Fruit fly (Drosophila melanogaster) whole organism, embryonic: ENCODE measurements around the gene dbo.
A peak's percentile ranks its signal among the peaks of the same experiment; 100 is the strongest.

Experiments used
- ATbp ChIP-seq: fragments of 200-800 bp; sonication (Bioruptor generic); optimal IDR thresholded peaks from 2 replicates; lab custom pipeline; 2017; ENCODE audit warnings: missing biosample characterization, mild to moderate bottlenecking, missing genetic modification characterization, missing genetic modification reagents
- BtbVII ChIP-seq: fragments of 200-800 bp; sonication (Bioruptor generic); optimal IDR thresholded peaks from 3 replicates; lab custom pipeline; 2017; ENCODE audit warnings: missing biosample characterization, mild to moderate bottlenecking, missing genetic modification characterization
- C15 ChIP-seq: fragments of 200-800 bp; sonication (Bioruptor generic); IDR thresholded peaks from 3 replicates; pipeline ENCODE4 v1.3.6; 2022; ENCODE audit warnings: missing biosample characterization, missing genetic modification characterization
- CG10209 ChIP-seq: fragments of 200-800 bp; sonication (Bioruptor generic); optimal IDR thresholded peaks from 3 replicates; lab custom pipeline; 2017; ENCODE audit warnings: missing biosample characterization, mild to moderate bottlenecking, missing genetic modification characterization, missing genetic modification reagents
- CG12769 ChIP-seq: fragments of 200-800 bp; sonication (Bioruptor generic); optimal IDR thresholded peaks from 2 replicates; lab custom pipeline; 2019; ENCODE audit warnings: missing biosample characterization, mild to moderate bottlenecking, missing genetic modification characterization, moderate library complexity
- CG15073 ChIP-seq: fragments of 200-800 bp; sonication (Bioruptor generic); optimal IDR thresholded peaks from 2 replicates; lab custom pipeline; 2016; ENCODE audit warnings: missing biosample characterization, missing genetic modification characterization
- CG18476 ChIP-seq: fragments of 200-800 bp; sonication (Bioruptor generic); optimal IDR thresholded peaks from 2 replicates; lab custom pipeline; 2016; ENCODE audit warnings: missing biosample characterization, mild to moderate bottlenecking, missing genetic modification characterization
- CG2120 ChIP-seq: fragments of 200-800 bp; sonication (Bioruptor generic); optimal IDR thresholded peaks from 3 replicates; lab custom pipeline; 2016; ENCODE audit warnings: missing biosample characterization, missing genetic modification characterization
- CG30020 ChIP-seq: fragments of 200-800 bp; optimal IDR thresholded peaks from 2 replicates; lab custom pipeline; 2019; ENCODE audit warnings: missing biosample characterization, mild to moderate bottlenecking, missing genetic modification characterization, moderate library complexity
- CG3065 ChIP-seq: fragments of 200-800 bp; sonication (Bioruptor generic); optimal IDR thresholded peaks from 2 replicates; lab custom pipeline; 2016; ENCODE audit warnings: missing biosample characterization, missing genetic modification characterization
- CG4820 ChIP-seq: fragments of 200-800 bp; sonication (Bioruptor generic); optimal IDR thresholded peaks from 3 replicates; lab custom pipeline; 2016; ENCODE audit warnings: missing biosample characterization, missing genetic modification characterization
- CG7372 ChIP-seq: fragments of 200-800 bp; sonication (Bioruptor generic); IDR thresholded peaks from 2 replicates; pipeline ENCODE4 v1.3.6; 2022; ENCODE audit warnings: missing biosample characterization, missing genetic modification characterization
- CG8281 ChIP-seq: fragments of 200-800 bp; sonication (Bioruptor generic); optimal IDR thresholded peaks from 2 replicates; lab custom pipeline; 2018; ENCODE audit warnings: missing biosample characterization, mild to moderate bottlenecking, missing genetic modification characterization, moderate library complexity
- CG9817 ChIP-seq: fragments of 200-800 bp; sonication (Bioruptor generic); optimal IDR thresholded peaks from 2 replicates; lab custom pipeline; 2018; ENCODE audit warnings: missing biosample characterization, mild to moderate bottlenecking, missing genetic modification characterization, moderate library complexity
- CTCF ChIP-seq: fragments of 200-800 bp; sonication (Bioruptor generic); optimal IDR thresholded peaks from 2 replicates; lab custom pipeline; 2017; ENCODE audit warnings: missing biosample characterization, mild to moderate bottlenecking, missing genetic modification characterization, moderate library complexity
- CkIIα-i1 ChIP-seq: fragments of 200-800 bp; sonication (Bioruptor generic); IDR thresholded peaks from 2 replicates; pipeline ENCODE4 v1.3.6; 2022; ENCODE audit warnings: missing biosample characterization, missing genetic modification characterization
- D ChIP-seq, 2 experiments: fragments of 200-800 bp in 1 of 2; fragments of >200 bp in 1 of 2; sonication (Bioruptor generic) in 1 of 2; optimal IDR thresholded peaks; 2 replicates in 1 of 2; 3 replicates in 1 of 2; lab custom pipeline; 2017; ENCODE audit warnings: mild to moderate bottlenecking in 1 of 2, missing biosample characterization in 1 of 2, missing genetic modification characterization in 1 of 2, missing genetic modification reagents in 1 of 2
- D19B ChIP-seq: fragments of 200-800 bp; sonication (Bioruptor generic); optimal IDR thresholded peaks from 2 replicates; lab custom pipeline; 2017; ENCODE audit warnings: missing biosample characterization, mild to moderate bottlenecking, missing genetic modification characterization
- E2f2 ChIP-seq: fragments of 200-800 bp; sonication (Bioruptor generic); IDR thresholded peaks from 2 replicates; pipeline ENCODE4 v1.3.6; 2022; ENCODE audit warnings: missing biosample characterization, missing genetic modification characterization
- Ets65A ChIP-seq: fragments of 200-800 bp; sonication (Bioruptor generic); peaks from one replicate; lab custom pipeline; 2016; ENCODE audit warnings: missing biosample characterization, missing genetic modification characterization
- Fer2 ChIP-seq: fragments of 200-800 bp; sonication (Bioruptor generic); optimal IDR thresholded peaks from 2 replicates; lab custom pipeline; 2018; ENCODE audit warnings: missing biosample characterization, mild to moderate bottlenecking, missing genetic modification characterization, moderate library complexity
- H2.0 ChIP-seq: fragments of 200-800 bp; sonication (Bioruptor generic); IDR thresholded peaks from 2 replicates; pipeline ENCODE4 v1.3.6; 2022; ENCODE audit warnings: missing biosample characterization, missing genetic modification characterization
- Hmr ChIP-seq: fragments of 200-800 bp; sonication (Bioruptor generic); optimal IDR thresholded peaks from 3 replicates; lab custom pipeline; 2017; ENCODE audit warnings: mild to moderate bottlenecking, missing biosample characterization, missing genetic modification reagents, missing genetic modification characterization
- Med ChIP-seq: fragments of 200-800 bp; sonication (Bioruptor generic); peaks from one replicate; lab custom pipeline; 2016; ENCODE audit warnings: missing biosample characterization, missing genetic modification characterization, mild to moderate bottlenecking, inconsistent platforms, moderate library complexity
- Rfx ChIP-seq: fragments of 200-800 bp; sonication (Bioruptor generic); IDR thresholded peaks from 2 replicates; pipeline ENCODE4 v1.3.6; 2022; ENCODE audit warnings: missing biosample characterization, missing genetic modification characterization
- Vsx1 ChIP-seq: fragments of 200-800 bp; sonication (Bioruptor generic); optimal IDR thresholded peaks from 2 replicates; lab custom pipeline; 2017; ENCODE audit warnings: missing biosample characterization, mild to moderate bottlenecking, missing genetic modification characterization, missing genetic modification reagents
- ase ChIP-seq: fragments of 200-800 bp; sonication (Bioruptor generic); IDR thresholded peaks from 3 replicates; pipeline ENCODE4 v1.3.6; 2022; ENCODE audit warnings: missing biosample characterization, missing genetic modification characterization
- ash1 ChIP-seq: fragments of 200-800 bp; sonication (Bioruptor generic); optimal IDR thresholded peaks from 2 replicates; lab custom pipeline; 2018; ENCODE audit warnings: missing biosample characterization, mild to moderate bottlenecking, missing genetic modification characterization
- ato ChIP-seq: fragments of 200-800 bp; sonication (Bioruptor generic); IDR thresholded peaks from 2 replicates; pipeline ENCODE4 v1.3.6; 2022; ENCODE audit warnings: missing biosample characterization, missing genetic modification characterization; ENCODE audit not compliant: partially characterized antibody
- az2 ChIP-seq: fragments of 200-800 bp; sonication (Bioruptor generic); optimal IDR thresholded peaks from 3 replicates; lab custom pipeline; 2016; ENCODE audit warnings: missing biosample characterization, missing genetic modification characterization
- bigmax ChIP-seq: fragments of 200-800 bp; sonication (Bioruptor generic); optimal IDR thresholded peaks from 2 replicates; lab custom pipeline; 2018; ENCODE audit warnings: missing biosample characterization, mild to moderate bottlenecking, missing genetic modification characterization
- chm ChIP-seq: fragments of 200-800 bp; sonication (Bioruptor generic); IDR thresholded peaks from 2 replicates; pipeline ENCODE4 v1.3.6; 2022; ENCODE audit warnings: missing biosample characterization, missing genetic modification characterization
- crc ChIP-seq: fragments of 200-800 bp; sonication (Bioruptor generic); optimal IDR thresholded peaks from 2 replicates; lab custom pipeline; 2016; ENCODE audit warnings: missing biosample characterization, missing genetic modification characterization
- croc ChIP-seq: fragments of 200-800 bp; sonication (Bioruptor generic); conservative IDR thresholded peaks from 3 replicates; pipeline ENCODE4 v1.3.6; 2022; ENCODE audit warnings: missing biosample characterization, missing genetic modification characterization
- crp ChIP-seq, 2 experiments: fragments of 200-800 bp; sonication (Bioruptor generic); optimal IDR thresholded peaks; 2 replicates in 1 of 2; 3 replicates in 1 of 2; lab custom pipeline; 2017; ENCODE audit warnings: missing biosample characterization in 2 of 2, missing genetic modification characterization in 2 of 2, mild to moderate bottlenecking in 1 of 2, moderate library complexity in 1 of 2
- dan ChIP-seq: fragments of 200-800 bp; sonication (Bioruptor generic); IDR thresholded peaks from 2 replicates; pipeline ENCODE4 v1.3.6; 2022; ENCODE audit warnings: missing biosample characterization, missing genetic modification characterization
- exex ChIP-seq: fragments of 200-800 bp; sonication (Bioruptor generic); optimal IDR thresholded peaks from 4 replicates; lab custom pipeline; 2018; ENCODE audit warnings: missing biosample characterization, mild to moderate bottlenecking, missing genetic modification characterization, moderate library complexity
- grn ChIP-seq: fragments of 200-800 bp; sonication (Bioruptor generic); optimal IDR thresholded peaks from 3 replicates; lab custom pipeline; 2017; ENCODE audit warnings: missing biosample characterization, missing genetic modification characterization
- h ChIP-seq: fragments of >200 bp; optimal IDR thresholded peaks from 2 replicates; lab custom pipeline; 2017
- ham ChIP-seq: fragments of 200-800 bp; sonication (Bioruptor generic); IDR thresholded peaks from 2 replicates; pipeline ENCODE4 v1.3.6; 2022; ENCODE audit warnings: missing biosample characterization, missing genetic modification characterization
- nom ChIP-seq: fragments of 200-800 bp; sonication (Bioruptor generic); optimal IDR thresholded peaks from 2 replicates; lab custom pipeline; 2017; ENCODE audit warnings: missing biosample characterization, missing genetic modification characterization, mild to moderate bottlenecking, moderate library complexity, missing genetic modification reagents
- pb ChIP-seq: fragments of 200-800 bp; sonication (Bioruptor generic); optimal IDR thresholded peaks from 3 replicates; lab custom pipeline; 2016; ENCODE audit warnings: missing biosample characterization, missing genetic modification characterization
- pros ChIP-seq: fragments of 200-800 bp; sonication (Bioruptor generic); optimal IDR thresholded peaks from 3 replicates; lab custom pipeline; 2019; ENCODE audit warnings: missing biosample characterization, mild to moderate bottlenecking, missing genetic modification characterization, moderate library complexity
- scrt ChIP-seq: fragments of 200-800 bp; sonication (Bioruptor generic); optimal IDR thresholded peaks from 2 replicates; lab custom pipeline; 2018; ENCODE audit warnings: missing biosample characterization, mild to moderate bottlenecking, missing genetic modification characterization, moderate library complexity
- sima ChIP-seq: fragments of 200-800 bp; sonication (Bioruptor generic); optimal IDR thresholded peaks from 2 replicates; lab custom pipeline; 2016; ENCODE audit warnings: missing biosample characterization, missing genetic modification characterization
- sob ChIP-seq: fragments of 200-800 bp; sonication (Bioruptor generic); IDR thresholded peaks from 2 replicates; pipeline ENCODE4 v1.3.6; 2022; ENCODE audit warnings: missing biosample characterization, missing genetic modification characterization
- ssp ChIP-seq: fragments of 200-800 bp; sonication (Bioruptor generic); IDR thresholded peaks from 2 replicates; pipeline ENCODE4 v1.3.6; 2022; ENCODE audit warnings: missing biosample characterization, missing genetic modification characterization
- toy ChIP-seq: fragments of 200-800 bp; sonication (Bioruptor generic); IDR thresholded peaks from 2 replicates; pipeline ENCODE4 v1.3.6; 2022; ENCODE audit warnings: missing biosample characterization, missing genetic modification characterization
- twi ChIP-seq: fragments of 200-800 bp; optimal IDR thresholded peaks from 2 replicates; lab custom pipeline; 2019; ENCODE audit warnings: missing biosample characterization, mild to moderate bottlenecking, missing genetic modification characterization, moderate library complexity
- zfh1 ChIP-seq: fragments of 200-800 bp; sonication (Bioruptor generic); IDR thresholded peaks from 3 replicates; pipeline ENCODE4 v1.3.6; 2022; ENCODE audit warnings: missing biosample characterization, missing genetic modification characterization

Gene dbo

DNA sequence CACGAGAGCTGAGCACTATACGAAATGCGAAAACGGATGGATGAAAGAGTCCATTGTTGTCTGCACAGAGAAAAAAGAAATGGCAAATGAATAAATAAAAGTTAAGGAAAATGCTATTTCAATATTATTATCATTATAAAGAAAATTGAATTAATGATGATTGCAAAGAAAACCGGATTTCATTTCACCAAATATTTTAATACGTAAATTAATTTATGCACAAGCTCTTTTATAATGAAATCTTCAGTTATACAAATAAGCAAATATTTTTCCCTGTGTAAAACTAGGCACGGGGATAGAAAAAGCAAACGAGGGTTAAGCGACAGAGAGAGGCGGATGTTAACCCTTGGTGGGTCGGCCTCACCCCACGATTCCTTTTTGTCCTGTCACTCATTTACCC is 39.3 kb upstream of the dbo start (continued):
- TF ChIP-seq CG12769 (tag; lab: Kevin White, UChicago) (no peak), sima (GFP tag; lab: Kevin White, UChicago) (no peak), Med (GFP tag; lab: Kevin White, UChicago) (no peak), H2.0 (GFP tag; lab: Robert Waterston, UW) (no peak), dan (no peak), D19B (GFP tag; lab: Kevin White, UChicago) (no peak), scrt (GFP tag; lab: Kevin White, UChicago) (peak; percentile 27), az2 (GFP tag; lab: Kevin White, UChicago) (peak; percentile 51), CG7372 (no peak), CG3065 (GFP tag; lab: Kevin White, UChicago) (no peak), CG10209 (GFP tag; lab: Kevin White, UChicago) (peak; percentile 25), Vsx1 (GFP tag; lab: Kevin White, UChicago) (no peak), toy (GFP tag; lab: Robert Waterston, UW) (no peak), crp (GFP tag; optimal IDR thresholded peaks at IDR 0.05; lab: Kevin White, UChicago) (no peak), CG4820 (peak; percentile 19), Fer2 (no peak), croc (peak; percentile 18; the same call in 1 of the 3 replicates), Rfx (GFP tag; lab: Robert Waterston, UW) (no peak), bigmax (GFP tag; lab: Kevin White, UChicago) (no peak)
- TF ChIP-seq, all 482 proteins: peak for 147

DNA sequence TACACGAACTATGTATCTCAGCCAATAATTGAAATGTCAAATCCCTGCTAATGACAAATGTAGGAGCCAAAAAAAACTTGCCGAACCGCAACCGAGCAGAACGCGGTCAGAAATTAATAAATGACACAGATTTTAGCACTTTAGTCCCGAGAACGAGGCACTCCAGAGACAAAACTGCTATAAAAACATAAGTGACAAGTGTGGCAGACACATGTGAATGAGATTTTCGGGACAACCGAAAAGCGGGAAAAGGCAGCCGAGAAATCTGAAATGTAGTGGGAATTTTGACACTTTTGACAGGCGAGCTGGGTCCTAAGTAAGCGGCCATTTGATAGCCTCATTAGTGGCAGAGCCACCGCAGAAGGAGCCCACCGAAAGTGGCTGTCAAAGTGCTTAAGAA is 35.6 kb upstream of the dbo start:
- TF ChIP-seq chm (GFP tag; lab: Robert Waterston, UW) (0 out of 2 replicates have a peak, but pooled peaks have one; percentile 33), Ets65A (GFP tag; lab: Kevin White, UChicago) (peak; percentile 71), twi (tag; lab: Kevin White, UChicago) (peak; percentile 96), C15 (GFP tag; lab: Robert Waterston, UW) (no peak), pros (GFP tag; lab: Kevin White, UChicago) (peak; percentile 34), sob (GFP tag; lab: Robert Waterston, UW) (no peak)
- TF ChIP-seq, all 482 proteins: peak for 4

DNA sequence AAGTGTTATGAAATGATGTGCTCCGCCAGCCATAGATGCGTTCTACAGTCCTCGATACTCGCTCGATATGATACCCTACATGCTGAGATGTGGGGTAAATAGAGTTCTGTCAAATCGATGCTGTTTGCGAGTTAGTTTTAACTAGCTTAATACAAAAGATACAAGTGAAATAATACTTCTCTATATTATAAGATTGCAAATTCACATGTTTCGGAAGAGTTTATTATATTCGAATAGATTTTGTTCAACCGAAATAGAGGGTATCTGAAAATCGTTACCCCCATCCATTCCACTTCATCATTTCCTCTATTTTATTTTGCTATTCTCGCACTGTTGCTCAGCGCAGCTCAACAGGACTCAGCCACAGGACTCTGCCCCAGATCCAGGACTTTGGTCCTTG is 32.4 kb upstream of the dbo start:
- peak; percentile 94 for TF ChIP-seq Ets65A (GFP tag; lab: Kevin White, UChicago)
- TF ChIP-seq CkIIα-i1 (GFP tag; lab: Robert Waterston, UW) = no peak
- no peak for TF ChIP-seq CG18476 (GFP tag; lab: Kevin White, UChicago)
- peak; percentile 51 for TF ChIP-seq CG4820
- TF ChIP-seq Hmr (GFP tag; lab: Kevin White, UChicago) = peak; percentile 29
- no peak for TF ChIP-seq ato (GFP tag; lab: Robert Waterston, UW)
- no peak for TF ChIP-seq CG15073 (GFP tag; lab: Kevin White, UChicago)
- peak; percentile 15; the same call in 1 of the 2 replicates for TF ChIP-seq E2f2
- TF ChIP-seq zfh1 (GFP tag; lab: Robert Waterston, UW) = no peak; the same call in 2 of the 3 replicates
- no peak for TF ChIP-seq ham
- no peak for TF ChIP-seq CG9817
- TF ChIP-seq crc (GFP tag; lab: Kevin White, UChicago) = no peak
- TF ChIP-seq exex = no peak
- TF ChIP-seq nom (GFP tag; lab: Kevin White, UChicago) = no peak
- no peak for TF ChIP-seq pb (GFP tag; lab: Kevin White, UChicago)
- TF ChIP-seq C15 (GFP tag; lab: Robert Waterston, UW) = no peak
- no peak for TF ChIP-seq h
- TF ChIP-seq ATbp = no peak
- TF ChIP-seq ase = no peak
- TF ChIP-seq ash1 (GFP tag; lab: Kevin White, UChicago) = no peak
- no peak for TF ChIP-seq CG8281 (tag; lab: Kevin White, UChicago)
- TF ChIP-seq CG30020 (tag; lab: Kevin White, UChicago) = no peak
- no peak for TF ChIP-seq ssp (GFP tag; lab: Robert Waterston, UW)
- no peak for TF ChIP-seq CTCF (GFP tag; lab: Kevin White, UChicago)
- TF ChIP-seq BtbVII (GFP tag; lab: Kevin White, UChicago) = no peak
- TF ChIP-seq grn = no peak
- no peak for TF ChIP-seq D (optimal IDR thresholded peaks at IDR 0.05; lab: Kevin White, UChicago)
- peak; percentile 25 for TF ChIP-seq D (GFP tag; optimal IDR thresholded peaks at IDR 0.05; lab: Kevin White, UChicago)
- peak; percentile 24 for TF ChIP-seq CG2120 (GFP tag; lab: Kevin White, UChicago)
